Fruit fly (Drosophila melanogaster) whole organism, adult: ENCODE measurements around the gene CG13255.

Experiments
- CG1620 ChIP-seq: fragments of 200-800 bp; sonication (Bioruptor generic); optimal IDR thresholded peaks from 2 replicates; lab custom pipeline; 2016; ENCODE audit warnings: missing biosample characterization, missing genetic modification characterization
- CG33017 ChIP-seq: fragments of 200-800 bp; sonication (Bioruptor generic); optimal IDR thresholded peaks from 2 replicates; lab custom pipeline; 2018; ENCODE audit warnings: missing biosample characterization, mild to moderate bottlenecking, missing genetic modification characterization, moderate library complexity
- CG7045 ChIP-seq: fragments of 200-800 bp; sonication (Bioruptor generic); optimal IDR thresholded peaks from 2 replicates; lab custom pipeline; 2017; ENCODE audit warnings: missing biosample characterization, mild to moderate bottlenecking, missing genetic modification characterization
- Crg-1 ChIP-seq: fragments of 200-800 bp; sonication (Bioruptor generic); optimal IDR thresholded peaks from 2 replicates; lab custom pipeline; 2016; ENCODE audit warnings: missing biosample characterization, missing genetic modification characterization
- Hr96 ChIP-seq: fragments of 200-800 bp; sonication (Bioruptor generic); optimal IDR thresholded peaks from 2 replicates; lab custom pipeline; 2016; ENCODE audit warnings: missing biosample characterization, missing genetic modification characterization
- kay ChIP-seq: fragments of 200-800 bp; sonication (Bioruptor generic); peaks from one replicate; lab custom pipeline; 2016; ENCODE audit warnings: missing biosample characterization, missing genetic modification characterization, borderline replicate concordance
- pad ChIP-seq: fragments of 200-800 bp; sonication (Bioruptor generic); optimal IDR thresholded peaks from 3 replicates; lab custom pipeline; 2017; ENCODE audit warnings: missing biosample characterization, missing genetic modification characterization, mild to moderate bottlenecking, moderate library complexity, missing genetic modification reagents
- tj ChIP-seq: fragments of 200-800 bp; sonication (Bioruptor generic); optimal IDR thresholded peaks from 3 replicates; lab custom pipeline; 2017; ENCODE audit warnings: missing biosample characterization, mild to moderate bottlenecking, missing genetic modification characterization, moderate library complexity

DNA sequence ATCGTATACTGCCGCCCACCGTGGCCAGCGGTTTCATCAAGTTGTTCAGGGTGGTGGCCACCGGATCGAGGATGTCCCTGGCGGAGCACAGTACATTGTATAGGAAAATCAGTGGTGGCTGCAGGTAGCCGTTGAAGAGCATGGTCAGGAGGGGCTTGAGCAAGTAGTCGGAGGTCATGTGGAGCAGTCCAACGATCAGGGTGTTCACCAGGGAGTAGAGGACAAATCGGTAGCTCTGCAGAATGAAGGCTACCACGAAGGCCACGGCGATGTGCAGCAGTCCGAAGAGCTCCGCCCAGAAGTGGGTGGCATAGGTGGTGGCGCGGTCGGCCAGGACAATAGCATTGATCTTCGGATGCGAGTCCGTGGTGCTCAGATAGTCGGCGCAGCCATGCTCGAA is 39.9 kb upstream of the CG13255 start:
- TF ChIP-seq CG33017 (tag; lab: Kevin White, UChicago) (no peak), Hr96 (GFP tag; lab: Kevin White, UChicago) (no peak), pad (GFP tag; lab: Kevin White, UChicago) (no peak), CG7045 (GFP tag; lab: Kevin White, UChicago) (no peak), CG1620 (no peak), tj (GFP tag; lab: Kevin White, UChicago) (no peak), kay (no peak), Crg-1 (GFP tag; lab: Kevin White, UChicago) (no peak)
